Fruit fly (Drosophila melanogaster) whole organism, prepupa: ENCODE data around the gene Reg-2.
A peak's percentile ranks its signal among the peaks of the same experiment; 100 is the strongest.

Source experiments
- Blimp-1 ChIP-seq: fragments of 200-800 bp; sonication (Bioruptor generic); optimal IDR thresholded peaks from 3 replicates; lab custom pipeline; 2017; ENCODE audit warnings: missing biosample characterization, missing genetic modification characterization, mild to moderate bottlenecking, moderate library complexity, missing genetic modification reagents
- CG10631 ChIP-seq: fragments of 200-800 bp; sonication (Bioruptor generic); optimal IDR thresholded peaks from 2 replicates; lab custom pipeline; 2016; ENCODE audit warnings: missing biosample characterization, missing genetic modification characterization
- CG10669 ChIP-seq: fragments of 200-800 bp; sonication (Bioruptor generic); optimal IDR thresholded peaks from 3 replicates; lab custom pipeline; 2018; ENCODE audit warnings: missing biosample characterization, mild to moderate bottlenecking, missing genetic modification characterization, moderate library complexity
- CG3032 ChIP-seq: fragments of 200-800 bp; optimal IDR thresholded peaks from 2 replicates; lab custom pipeline; 2019; ENCODE audit warnings: missing biosample characterization, mild to moderate bottlenecking, missing genetic modification characterization, moderate library complexity
- CG31627 ChIP-seq: fragments of 200-800 bp; sonication (Bioruptor generic); optimal IDR thresholded peaks from 3 replicates; lab custom pipeline; 2016; ENCODE audit warnings: missing biosample characterization, missing genetic modification characterization
- CG32006 ChIP-seq: fragments of 200-800 bp; sonication (Bioruptor generic); optimal IDR thresholded peaks from 3 replicates; lab custom pipeline; 2017; ENCODE audit warnings: missing biosample characterization, mild to moderate bottlenecking, missing genetic modification characterization
- CG34406 ChIP-seq: fragments of 200-800 bp; sonication (Bioruptor generic); optimal IDR thresholded peaks from 3 replicates; lab custom pipeline; 2016; ENCODE audit warnings: missing biosample characterization, missing genetic modification characterization
- CG3919 ChIP-seq: fragments of 200-800 bp; sonication (Bioruptor generic); optimal IDR thresholded peaks from 3 replicates; lab custom pipeline; 2016; ENCODE audit warnings: missing biosample characterization, missing genetic modification characterization
- CG6276 ChIP-seq: fragments of 200-800 bp; sonication (Bioruptor generic); optimal IDR thresholded peaks from 2 replicates; lab custom pipeline; 2017; ENCODE audit warnings: missing biosample characterization, mild to moderate bottlenecking, missing genetic modification characterization
- CG6808 ChIP-seq: fragments of 200-800 bp; sonication (Bioruptor generic); optimal IDR thresholded peaks from 3 replicates; lab custom pipeline; 2017; ENCODE audit warnings: missing biosample characterization, missing genetic modification characterization, mild to moderate bottlenecking, moderate library complexity, missing genetic modification reagents
- CG6854 ChIP-seq: fragments of 200-800 bp; sonication (Bioruptor generic); optimal IDR thresholded peaks from 2 replicates; lab custom pipeline; 2017; ENCODE audit warnings: missing biosample characterization, mild to moderate bottlenecking, missing genetic modification characterization
- CG7368 ChIP-seq: fragments of 200-800 bp; sonication (Bioruptor generic); optimal IDR thresholded peaks from 3 replicates; lab custom pipeline; 2016; ENCODE audit warnings: missing biosample characterization, missing genetic modification characterization
- CG8119 ChIP-seq: fragments of 200-800 bp; sonication (Bioruptor generic); IDR thresholded peaks from 3 replicates; pipeline ENCODE4 v1.3.6; 2022; ENCODE audit warnings: missing biosample characterization, missing genetic modification characterization
- CG8319 ChIP-seq: fragments of 200-800 bp; sonication (Bioruptor generic); optimal IDR thresholded peaks from 3 replicates; lab custom pipeline; 2016; ENCODE audit warnings: missing biosample characterization, missing genetic modification characterization
- CG8632 ChIP-seq: fragments of 200-800 bp; sonication (Bioruptor generic); optimal IDR thresholded peaks from 3 replicates; lab custom pipeline; 2016; ENCODE audit warnings: missing biosample characterization, missing genetic modification characterization
- CG9139 ChIP-seq: fragments of 200-800 bp; sonication (Bioruptor generic); optimal IDR thresholded peaks from 3 replicates; lab custom pipeline; 2017; ENCODE audit warnings: missing biosample characterization, mild to moderate bottlenecking, missing genetic modification characterization
- Eip78C ChIP-seq: fragments of 200-800 bp; sonication (Bioruptor generic); peaks from one replicate; lab custom pipeline; 2016; ENCODE audit warnings: missing biosample characterization, missing genetic modification characterization
- Eip93F ChIP-seq: fragments of 200-800 bp; sonication (Bioruptor generic); optimal IDR thresholded peaks from 2 replicates; lab custom pipeline; 2016; ENCODE audit warnings: missing biosample characterization, mild to moderate bottlenecking, missing genetic modification characterization
- Ets21C ChIP-seq: fragments of 200-800 bp; sonication (Bioruptor generic); optimal IDR thresholded peaks from 3 replicates; lab custom pipeline; 2016; ENCODE audit warnings: missing biosample characterization, missing genetic modification characterization
- Ets96B ChIP-seq: fragments of 200-800 bp; optimal IDR thresholded peaks from 2 replicates; lab custom pipeline; 2019; ENCODE audit warnings: missing biosample characterization, mild to moderate bottlenecking, missing genetic modification characterization, moderate library complexity
- Gug ChIP-seq: fragments of 200-800 bp; sonication (Bioruptor generic); IDR thresholded peaks from 2 replicates; pipeline ENCODE4 v1.3.6; 2022; ENCODE audit warnings: missing biosample characterization, missing genetic modification characterization
- Hr39 ChIP-seq: fragments of 200-800 bp; sonication (Bioruptor generic); optimal IDR thresholded peaks from 2 replicates; lab custom pipeline; 2016; ENCODE audit warnings: missing biosample characterization, missing genetic modification characterization
- Hr4 ChIP-seq: fragments of 200-800 bp; sonication (Bioruptor generic); optimal IDR thresholded peaks from 3 replicates; lab custom pipeline; 2016; ENCODE audit warnings: missing biosample characterization, missing genetic modification characterization
- Lpt ChIP-seq: fragments of 200-800 bp; sonication (Bioruptor generic); optimal IDR thresholded peaks from 3 replicates; lab custom pipeline; 2016; ENCODE audit warnings: missing biosample characterization, missing genetic modification characterization
- Smox ChIP-seq: fragments of 200-800 bp; sonication (Bioruptor generic); optimal IDR thresholded peaks from 3 replicates; lab custom pipeline; 2016; ENCODE audit warnings: missing biosample characterization, missing genetic modification characterization
- Sox102F ChIP-seq: fragments of 200-800 bp; sonication (Bioruptor generic); optimal IDR thresholded peaks from 2 replicates; lab custom pipeline; 2016; ENCODE audit warnings: missing biosample characterization, mild to moderate bottlenecking, missing genetic modification characterization
- Sox14 ChIP-seq: fragments of 200-800 bp; sonication (Bioruptor generic); optimal IDR thresholded peaks from 3 replicates; lab custom pipeline; 2016; ENCODE audit warnings: missing biosample characterization, missing genetic modification characterization
- Sox15 ChIP-seq: fragments of 200-800 bp; sonication (Bioruptor generic); optimal IDR thresholded peaks from 3 replicates; lab custom pipeline; 2016; ENCODE audit warnings: missing biosample characterization, missing genetic modification characterization
- acj6 ChIP-seq: fragments of 200-800 bp; sonication (Bioruptor generic); optimal IDR thresholded peaks from 3 replicates; lab custom pipeline; 2016; ENCODE audit warnings: missing biosample characterization, missing genetic modification characterization
- cyc ChIP-seq: fragments of 200-800 bp; sonication (Bioruptor generic); optimal IDR thresholded peaks from 3 replicates; lab custom pipeline; 2016; ENCODE audit warnings: missing biosample characterization, missing genetic modification characterization
- dac ChIP-seq: fragments of 200-800 bp; sonication (Bioruptor generic); optimal IDR thresholded peaks from 2 replicates; lab custom pipeline; 2017; ENCODE audit warnings: missing biosample characterization, mild to moderate bottlenecking, missing genetic modification characterization
- dsx ChIP-seq: fragments of 200-800 bp; optimal IDR thresholded peaks from 3 replicates; lab custom pipeline; 2019; ENCODE audit warnings: missing biosample characterization, mild to moderate bottlenecking, missing genetic modification characterization, moderate library complexity; ENCODE audit not compliant: poor library complexity, severe bottlenecking
- fd59A ChIP-seq: fragments of 200-800 bp; sonication (Bioruptor generic); optimal IDR thresholded peaks from 2 replicates; lab custom pipeline; 2017; ENCODE audit warnings: missing biosample characterization, mild to moderate bottlenecking, missing genetic modification characterization, missing genetic modification reagents
- fd85E ChIP-seq: fragments of 200-800 bp; sonication (Bioruptor generic); optimal IDR thresholded peaks from 3 replicates; lab custom pipeline; 2016; ENCODE audit warnings: missing biosample characterization, missing genetic modification characterization
- lz ChIP-seq: fragments of 200-800 bp; sonication (Bioruptor generic); optimal IDR thresholded peaks from 3 replicates; lab custom pipeline; 2016; ENCODE audit warnings: missing biosample characterization, missing genetic modification characterization
- net ChIP-seq: fragments of 200-800 bp; sonication (Bioruptor generic); optimal IDR thresholded peaks from 3 replicates; lab custom pipeline; 2016; ENCODE audit warnings: missing biosample characterization, missing genetic modification characterization
- salr ChIP-seq, 2 experiments: fragments of 200-800 bp; sonication (Bioruptor generic); optimal IDR thresholded peaks; 3 replicates each; lab custom pipeline; 2016 to 2018; ENCODE audit warnings: missing biosample characterization in 2 of 2, missing genetic modification characterization in 2 of 2, mild to moderate bottlenecking in 1 of 2
- spab ChIP-seq: fragments of 200-800 bp; sonication (Bioruptor generic); optimal IDR thresholded peaks from 2 replicates; lab custom pipeline; 2017; ENCODE audit warnings: missing biosample characterization, mild to moderate bottlenecking, missing genetic modification characterization, missing genetic modification reagents
- ss ChIP-seq, 2 experiments: fragments of 200-800 bp; sonication (Bioruptor generic); optimal IDR thresholded peaks; 2 replicates in 1 of 2; 3 replicates in 1 of 2; lab custom pipeline; 2017 to 2018; ENCODE audit warnings: mild to moderate bottlenecking in 2 of 2, missing biosample characterization in 2 of 2, missing genetic modification characterization in 2 of 2, moderate library complexity in 1 of 2
- svp ChIP-seq: fragments of 200-800 bp; sonication (Bioruptor generic); peaks from one replicate; lab custom pipeline; 2016; ENCODE audit warnings: missing biosample characterization, missing genetic modification characterization
- topi ChIP-seq: fragments of 200-800 bp; sonication (Bioruptor generic); optimal IDR thresholded peaks from 3 replicates; lab custom pipeline; 2016; ENCODE audit warnings: missing biosample characterization, missing genetic modification characterization
- vri ChIP-seq: fragments of 200-800 bp; sonication (Bioruptor generic); optimal IDR thresholded peaks from 3 replicates; lab custom pipeline; 2016; ENCODE audit warnings: missing biosample characterization, mild to moderate bottlenecking, missing genetic modification characterization

Gene Reg-2

DNA sequence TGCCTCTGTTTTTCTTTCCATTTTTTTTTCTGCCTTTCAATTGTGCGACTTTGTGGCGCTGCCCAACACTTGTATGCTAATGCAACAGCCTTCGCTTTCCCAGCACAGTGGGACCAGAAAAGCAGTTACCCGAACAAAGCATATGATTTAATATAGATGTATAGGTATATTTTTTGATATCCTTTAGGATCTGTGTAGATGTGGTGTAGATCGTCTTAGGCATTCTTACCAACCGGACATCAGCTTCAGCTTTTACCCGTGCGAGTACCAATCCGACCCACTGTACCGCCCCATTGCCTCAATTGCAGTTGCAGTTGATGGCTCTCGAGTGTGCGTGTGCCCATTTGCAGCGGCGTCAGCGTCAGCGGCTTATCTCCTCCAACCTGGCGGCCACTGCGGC lies 30.1 kb upstream of the Reg-2 start (continued):
- peak; percentile 75 for TF ChIP-seq fd59A (GFP tag; lab: Kevin White, UChicago)
- peak; percentile 49 for TF ChIP-seq fd85E (GFP tag; lab: Kevin White, UChicago)
- no peak for TF ChIP-seq CG6854 (GFP tag; lab: Kevin White, UChicago)
- no peak for TF ChIP-seq CG9139 (GFP tag; lab: Kevin White, UChicago)
- TF ChIP-seq svp = peak; percentile 63
- peak; percentile 61 for TF ChIP-seq CG8632 (GFP tag; lab: Kevin White, UChicago)
- TF ChIP-seq Ets21C (GFP tag; lab: Kevin White, UChicago) = peak; percentile 37
- TF ChIP-seq Sox102F (GFP tag; lab: Kevin White, UChicago) = peak; percentile 73

DNA sequence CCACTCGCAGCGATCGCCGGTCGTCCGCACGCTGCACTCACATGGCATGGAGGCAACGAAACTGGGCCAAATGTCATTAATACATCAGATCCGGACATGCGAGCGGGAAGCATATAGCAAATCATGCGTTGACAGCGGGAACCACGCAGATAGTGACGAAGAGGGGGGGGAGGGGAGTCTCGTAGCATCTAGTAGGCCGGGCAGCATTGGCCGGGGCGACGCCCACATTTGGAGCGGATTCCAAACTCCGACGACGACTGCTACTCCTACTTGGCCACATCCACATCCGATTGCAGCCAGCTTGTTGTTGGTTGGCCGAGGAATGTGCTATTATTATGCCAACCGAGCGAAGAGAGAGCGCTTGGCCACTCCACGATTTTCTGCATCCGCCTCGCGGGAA lies 29.2 kb upstream of the Reg-2 start:
- TF ChIP-seq CG10631 (GFP tag; lab: Kevin White, UChicago) = no peak
- no peak for TF ChIP-seq Hr4 (GFP tag; lab: Kevin White, UChicago)
- no peak for TF ChIP-seq CG6854 (GFP tag; lab: Kevin White, UChicago)
- no peak for TF ChIP-seq CG3032 (tag; lab: Kevin White, UChicago)
- no peak for TF ChIP-seq CG9139 (GFP tag; lab: Kevin White, UChicago)
- TF ChIP-seq Blimp-1 (GFP tag; lab: Kevin White, UChicago) = no peak
- TF ChIP-seq CG32006 (GFP tag; lab: Kevin White, UChicago) = no peak
- TF ChIP-seq CG34406 (GFP tag; lab: Kevin White, UChicago) = no peak
- no peak for TF ChIP-seq salr (GFP tag; optimal IDR thresholded peaks at IDR 0.05; lab: Kevin White, UChicago)

DNA sequence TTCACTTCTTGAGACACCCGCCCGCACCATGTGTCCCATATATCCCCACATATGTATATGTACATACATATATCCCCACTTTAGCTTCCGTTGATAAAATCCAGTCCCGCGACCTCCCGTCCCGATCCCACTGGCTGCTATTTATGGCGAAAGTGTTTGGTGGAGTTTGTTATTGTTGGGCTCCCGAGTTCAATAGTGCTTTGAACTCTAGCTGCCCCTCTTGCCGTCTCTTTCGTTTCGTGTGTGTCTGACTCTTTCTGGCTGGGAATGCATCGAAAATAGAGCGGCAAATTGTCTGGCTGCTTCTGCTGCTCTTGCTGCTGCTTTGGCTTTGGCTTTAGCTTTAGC lies 28.6 kb upstream of the Reg-2 start:
- TF ChIP-seq Ets96B (tag; lab: Kevin White, UChicago) = no peak
- no peak for TF ChIP-seq svp
- no peak for TF ChIP-seq spab
- TF ChIP-seq Sox15 = no peak
- no peak for TF ChIP-seq fd59A (GFP tag; lab: Kevin White, UChicago)
- no peak for TF ChIP-seq Eip78C (GFP tag; lab: Kevin White, UChicago)
- no peak for TF ChIP-seq CG3032 (tag; lab: Kevin White, UChicago)
- no peak for TF ChIP-seq topi (GFP tag; lab: Kevin White, UChicago)
- TF ChIP-seq CG7368 (GFP tag; lab: Kevin White, UChicago) = no peak
- TF ChIP-seq CG6808 = no peak
- TF ChIP-seq Blimp-1 (GFP tag; lab: Kevin White, UChicago) = no peak
- no peak for TF ChIP-seq lz (GFP tag; lab: Kevin White, UChicago)
- no peak for TF ChIP-seq Sox14 (GFP tag; lab: Kevin White, UChicago)
- TF ChIP-seq CG10669 (GFP tag; lab: Kevin White, UChicago) = no peak
- TF ChIP-seq CG6276 = no peak
- TF ChIP-seq Smox (GFP tag; lab: Kevin White, UChicago) = no peak
- TF ChIP-seq Hr39 = no peak
- no peak for TF ChIP-seq vri (GFP tag; lab: Kevin White, UChicago)
- TF ChIP-seq Lpt (GFP tag; lab: Kevin White, UChicago) = no peak
- TF ChIP-seq, all 60 proteins: peak for 0

DNA sequence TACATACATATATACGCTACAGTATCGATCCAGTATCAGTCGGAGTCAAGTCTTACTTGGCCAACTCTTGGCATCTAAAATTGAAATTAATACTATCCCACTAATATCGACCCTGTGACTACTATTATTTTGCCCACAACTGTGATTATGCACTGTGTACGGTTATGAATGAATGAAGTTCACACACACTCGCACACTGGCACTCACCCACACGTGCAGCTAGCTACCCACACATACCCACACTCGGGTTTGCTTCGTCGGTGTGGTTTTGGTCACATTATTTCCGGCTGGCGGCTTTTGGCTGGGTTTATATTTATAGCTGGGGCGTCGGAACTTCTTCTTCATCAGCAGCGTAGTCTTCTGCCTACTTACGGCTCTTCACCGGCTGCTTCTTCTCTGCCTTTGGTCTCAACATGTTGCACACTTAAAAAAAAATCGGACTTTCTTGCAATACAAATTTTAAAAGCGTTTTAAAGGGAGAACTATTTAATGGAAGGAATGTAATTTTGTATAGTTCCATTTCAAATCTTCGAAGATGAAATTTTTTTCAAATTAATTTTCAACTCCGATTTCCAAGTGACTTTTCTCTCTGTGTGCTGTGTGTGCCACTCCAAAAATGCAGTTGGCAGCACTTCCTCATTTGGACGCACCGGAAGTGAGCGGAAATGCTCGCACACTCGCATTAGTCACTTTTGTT lies 28.1 kb upstream of the Reg-2 start:
- TF ChIP-seq cyc = peak; percentile 81
- peak; percentile 72 for TF ChIP-seq dsx
- TF ChIP-seq salr (GFP tag; optimal IDR thresholded peaks at IDR 0.05; lab: Kevin White, UChicago) = peak; percentile 66 to 88
- peak; percentile 66 for TF ChIP-seq Smox (GFP tag; lab: Kevin White, UChicago)
- TF ChIP-seq CG10631 (GFP tag; lab: Kevin White, UChicago) = peak; percentile 84
- TF ChIP-seq fd59A (GFP tag; lab: Kevin White, UChicago) = peak; percentile 64
- peak; percentile 26 for TF ChIP-seq Blimp-1 (GFP tag; lab: Kevin White, UChicago)
- TF ChIP-seq spab = peak; percentile 70
- peak; percentile 71 for TF ChIP-seq CG3032 (tag; lab: Kevin White, UChicago)
- peak; percentile 57 for TF ChIP-seq CG8319
- peak; percentile 83 for TF ChIP-seq Sox14 (GFP tag; lab: Kevin White, UChicago)
- TF ChIP-seq CG8632 (GFP tag; lab: Kevin White, UChicago) = peak; percentile 71
- peak; percentile 85 for TF ChIP-seq Gug (GFP tag; lab: Robert Waterston, UW)
- peak; percentile 70 for TF ChIP-seq dac (GFP tag; lab: Kevin White, UChicago)
- TF ChIP-seq fd85E (GFP tag; lab: Kevin White, UChicago) = peak; percentile 47
- TF ChIP-seq ss (GFP tag; optimal IDR thresholded peaks at IDR 0.05; lab: Kevin White, UChicago) = peak; percentile 49 to 64
- peak; percentile 80 for TF ChIP-seq CG31627
- peak; percentile 89 for TF ChIP-seq net (GFP tag; lab: Kevin White, UChicago)
- peak; percentile 86 for TF ChIP-seq CG3919 (GFP tag; lab: Kevin White, UChicago)
- TF ChIP-seq vri (GFP tag; lab: Kevin White, UChicago) = peak; percentile 48
- TF ChIP-seq acj6 (GFP tag; lab: Kevin White, UChicago) = peak; percentile 82
- TF ChIP-seq Lpt (GFP tag; lab: Kevin White, UChicago) = peak; percentile 88
- peak; percentile 93 for TF ChIP-seq CG8119 (GFP tag; lab: Robert Waterston, UW)
- TF ChIP-seq Ets96B (tag; lab: Kevin White, UChicago) = peak; percentile 74
- peak; percentile 77 for TF ChIP-seq lz (GFP tag; lab: Kevin White, UChicago)
- no peak for TF ChIP-seq Eip93F (GFP tag; lab: Kevin White, UChicago)
